Worm (Caenorhabditis elegans) whole organism, early embryonic: ENCODE data around the gene C30G7.4.

Source experiments
- B0310.2 ChIP-seq: sonication (generic microtip); optimal IDR thresholded peaks from 2 replicates; lab custom pipeline; 2016; ENCODE audit warnings: mild to moderate bottlenecking, missing genetic modification characterization, missing compliant biosample characterization
- aly-1 ChIP-seq: sonication (generic microtip); optimal IDR thresholded peaks from 2 replicates; lab custom pipeline; 2016; ENCODE audit warnings: missing genetic modification characterization, missing compliant biosample characterization
- ama-1 ChIP-seq: fragments of 150-350 bp; optimal IDR thresholded peaks from 2 replicates; lab custom pipeline; 2014
- flt-1 ChIP-seq: fragments of 200-800 bp; sonication (Bioruptor generic); IDR thresholded peaks from 2 replicates; pipeline ENCODE4 v1.3.6; 2022; ENCODE audit warnings: missing genetic modification characterization, missing compliant biosample characterization
- hmbx-1 ChIP-seq: sonication (generic microtip); optimal IDR thresholded peaks from 2 replicates; lab custom pipeline; 2016; ENCODE audit warnings: mild to moderate bottlenecking, missing genetic modification characterization, missing compliant biosample characterization
- hmg-4 ChIP-seq: fragments of 200-800 bp; sonication (Bioruptor generic); optimal IDR thresholded peaks from 2 replicates; lab custom pipeline; 2018; ENCODE audit warnings: mild to moderate bottlenecking, missing genetic modification characterization, missing compliant biosample characterization
- hnd-1 ChIP-seq: sonication (generic microtip); optimal IDR thresholded peaks from 2 replicates; lab custom pipeline; 2016; ENCODE audit warnings: missing genetic modification characterization, missing compliant biosample characterization
- pes-1 ChIP-seq: fragments of 200-800 bp; sonication (Bioruptor generic); IDR thresholded peaks from 2 replicates; pipeline ENCODE4 v1.3.6; 2022; ENCODE audit warnings: missing genetic modification reagents, missing genetic modification characterization, missing compliant biosample characterization
- tbx-11 ChIP-seq: fragments of 200-800 bp; sonication (Bioruptor generic); IDR thresholded peaks from 2 replicates; pipeline ENCODE4 v1.3.6; 2022; ENCODE audit warnings: missing genetic modification characterization, missing compliant biosample characterization
- tbx-37 ChIP-seq: fragments of 200-800 bp; sonication (Bioruptor generic); conservative IDR thresholded peaks from 2 replicates; pipeline ENCODE4 v1.3.6; 2022; ENCODE audit warnings: missing genetic modification reagents, missing genetic modification characterization, missing compliant biosample characterization
- tra-4 ChIP-seq: sonication (generic microtip); optimal IDR thresholded peaks from 2 replicates; lab custom pipeline; 2017; ENCODE audit warnings: missing genetic modification characterization, missing compliant biosample characterization

- TF ChIP-seq pes-1 (GFP tag; lab: Robert Waterston, UW): no peak
- TF ChIP-seq flt-1 (GFP tag; lab: Robert Waterston, UW): no peak
- TF ChIP-seq aly-1 (tag; lab: Kevin White, UChicago): no peak
- TF ChIP-seq B0310.2: no peak
- no peak for TF ChIP-seq ama-1 (lab: Kevin White, UChicago)
- TF ChIP-seq tbx-37 (GFP tag; lab: Robert Waterston, UW): no peak
- no peak for TF ChIP-seq hnd-1
- no peak for TF ChIP-seq hmbx-1 (tag; lab: Kevin White, UChicago)
- no peak for TF ChIP-seq tbx-11 (GFP tag; lab: Robert Waterston, UW)
- no peak for TF ChIP-seq tra-4 (tag; lab: Kevin White, UChicago)
- TF ChIP-seq hmg-4 (GFP tag; lab: Kevin White, UChicago): no peak
Measured at ce11 chrV:14955676-14956075, 8.8 kb upstream of the C30G7.4 start, which contains the start of gene F02D8.9.
